Worm (Caenorhabditis elegans): ENCODE measurements around the gene Y41D4A.3.

DNA sequence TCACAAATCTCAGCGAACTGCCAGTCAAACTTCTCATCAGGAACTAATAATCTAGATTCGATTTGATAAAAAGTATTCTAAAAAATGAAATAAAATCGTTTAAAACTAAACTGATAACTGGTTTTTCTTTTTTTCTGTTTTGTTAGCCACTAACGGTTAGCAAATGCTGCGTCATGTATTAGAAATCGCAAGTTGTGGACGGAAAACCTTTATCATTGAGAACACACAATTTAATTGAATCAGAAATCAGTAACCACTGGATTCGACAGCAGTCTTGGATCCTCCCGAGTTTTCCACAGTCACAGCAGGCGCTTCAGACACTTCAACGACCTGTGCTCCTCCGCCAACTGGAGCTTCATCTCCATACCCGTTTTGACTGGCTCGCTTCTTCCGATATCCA lies 30.6 kb upstream of the Y41D4A.3 start:
- TF ChIP-seq hnd-1 (tag; optimal IDR thresholded peaks at IDR 0.05) (no peak), tra-4 (tag; optimal IDR thresholded peaks at IDR 0.05) (no peak), aly-1 (tag; optimal IDR thresholded peaks at IDR 0.05) (no peak), ama-1 (optimal IDR thresholded peaks at IDR 0.05) (no peak), flt-1 (GFP tag; IDR thresholded peaks at IDR 0.05) (no peak), hmg-4 (GFP tag; optimal IDR thresholded peaks at IDR 0.05) (no peak), B0310.2 (tag; optimal IDR thresholded peaks at IDR 0.05) (no peak)
